Worm (Caenorhabditis elegans) whole organism, L3 larva: ENCODE measurements around the gene saeg-2.

Experiments used
- R02D3.7 ChIP-seq: fragments of 150-350 bp; optimal IDR thresholded peaks from 2 replicates; lab custom pipeline; 2014; ENCODE audit warnings: missing biosample characterization, missing genetic modification characterization
- ama-1 ChIP-seq: fragments of 150-350 bp; optimal IDR thresholded peaks from 2 replicates; lab custom pipeline; 2018
- ceh-16 ChIP-seq: sonication (generic microtip); optimal IDR thresholded peaks from 2 replicates; lab custom pipeline; 2017; ENCODE audit warnings: missing biosample characterization, missing genetic modification characterization
- ceh-82 ChIP-seq: fragments of 150-350 bp; optimal IDR thresholded peaks from 2 replicates; lab custom pipeline; 2014; ENCODE audit warnings: missing biosample characterization, missing genetic modification characterization
- ceh-9 ChIP-seq: sonication (generic microtip); optimal IDR thresholded peaks from 2 replicates; lab custom pipeline; 2018; ENCODE audit warnings: missing biosample characterization, missing genetic modification characterization
- daf-12 ChIP-seq: fragments of 150-350 bp; optimal IDR thresholded peaks from 2 replicates; lab custom pipeline; 2014; ENCODE audit warnings: missing biosample characterization, missing genetic modification reagents, missing genetic modification characterization
- egl-5 ChIP-seq: fragments of 150-350 bp; optimal IDR thresholded peaks from 2 replicates; lab custom pipeline; 2017; ENCODE audit warnings: missing biosample characterization, missing genetic modification reagents, missing genetic modification characterization, inconsistent platforms
- elt-2 ChIP-seq: sonication (generic microtip); optimal IDR thresholded peaks from 2 replicates; lab custom pipeline; 2016; ENCODE audit warnings: missing genetic modification reagents, mild to moderate bottlenecking, missing genetic modification characterization, missing compliant biosample characterization
- elt-3 ChIP-seq, 3 experiments: fragments of 150-350 bp in 1 of 3; sonication (generic microtip) in 2 of 3; optimal IDR thresholded peaks; 2 replicates in 2 of 3; 4 replicates in 1 of 3; lab custom pipeline; 2014 to 2017; ENCODE audit warnings: missing biosample characterization in 3 of 3, missing genetic modification characterization in 3 of 3
- eor-1 ChIP-seq, 2 experiments: fragments of 150-350 bp; optimal IDR thresholded peaks; 2 replicates each; lab custom pipeline; 2014 to 2018; ENCODE audit warnings: missing biosample characterization in 2 of 2, missing genetic modification characterization in 2 of 2
- fkh-10 ChIP-seq: sonication (generic microtip); optimal IDR thresholded peaks from 2 replicates; lab custom pipeline; 2017; ENCODE audit warnings: missing biosample characterization, missing genetic modification reagents, missing genetic modification characterization
- fkh-2 ChIP-seq: fragments of 150-350 bp; optimal IDR thresholded peaks from 2 replicates; lab custom pipeline; 2014; ENCODE audit warnings: missing biosample characterization, missing genetic modification reagents, missing genetic modification characterization
- fos-1 ChIP-seq: fragments of 150-350 bp; optimal IDR thresholded peaks from 2 replicates; lab custom pipeline; 2014; ENCODE audit warnings: missing biosample characterization, missing genetic modification characterization
- hmg-11 ChIP-seq: sonication (generic microtip); optimal IDR thresholded peaks from 2 replicates; lab custom pipeline; 2016; ENCODE audit warnings: missing genetic modification characterization, missing compliant biosample characterization
- jun-1 ChIP-seq: fragments of 150-350 bp; optimal IDR thresholded peaks from 2 replicates; lab custom pipeline; 2014; ENCODE audit warnings: missing biosample characterization, missing genetic modification reagents, missing genetic modification characterization
- lin-39 ChIP-seq: fragments of 150-350 bp; optimal IDR thresholded peaks from 2 replicates; lab custom pipeline; 2018; ENCODE audit warnings: missing biosample characterization, missing genetic modification reagents, missing genetic modification characterization
- lsy-12 ChIP-seq: sonication (generic microtip); optimal IDR thresholded peaks from 2 replicates; lab custom pipeline; 2016; ENCODE audit warnings: mild to moderate bottlenecking, missing genetic modification characterization, missing compliant biosample characterization
- mdl-1 ChIP-seq: fragments of 150-350 bp; optimal IDR thresholded peaks from 2 replicates; lab custom pipeline; 2014; ENCODE audit warnings: missing biosample characterization, missing genetic modification characterization
- mml-1 ChIP-seq: fragments of 150-350 bp; sonication (generic microtip); optimal IDR thresholded peaks from 3 replicates; lab custom pipeline; 2014; ENCODE audit warnings: missing biosample characterization, missing genetic modification characterization
- nfya-1 ChIP-seq: sonication (generic microtip); optimal IDR thresholded peaks from 2 replicates; lab custom pipeline; 2017; ENCODE audit warnings: missing genetic modification characterization, mild to moderate bottlenecking, missing compliant biosample characterization, antibody characterized with exemption, moderate library complexity; ENCODE audit not compliant: insufficient read depth
- nhr-12 ChIP-seq: fragments of 150-350 bp; optimal IDR thresholded peaks from 2 replicates; lab custom pipeline; 2014; ENCODE audit warnings: missing biosample characterization, missing genetic modification characterization
- nhr-23 ChIP-seq: fragments of 150-350 bp; optimal IDR thresholded peaks from 2 replicates; lab custom pipeline; 2014; ENCODE audit warnings: missing biosample characterization, missing genetic modification reagents, missing genetic modification characterization
- nhr-25 ChIP-seq: sonication (generic microtip); optimal IDR thresholded peaks from 2 replicates; lab custom pipeline; 2017; ENCODE audit warnings: missing biosample characterization, missing genetic modification characterization
- nhr-28 ChIP-seq: fragments of 150-350 bp; optimal IDR thresholded peaks from 2 replicates; lab custom pipeline; 2014; ENCODE audit warnings: missing biosample characterization, missing genetic modification characterization
- nhr-43 ChIP-seq: sonication (generic microtip); optimal IDR thresholded peaks from 2 replicates; lab custom pipeline; 2016; ENCODE audit warnings: mild to moderate bottlenecking, missing genetic modification characterization, missing compliant biosample characterization; ENCODE audit not compliant: poor library complexity, severe bottlenecking
- nhr-67 ChIP-seq: fragments of 150-350 bp; optimal IDR thresholded peaks from 2 replicates; lab custom pipeline; 2014; ENCODE audit warnings: missing biosample characterization, missing genetic modification characterization
- nhr-76 ChIP-seq: fragments of 150-350 bp; sonication (generic microtip); optimal IDR thresholded peaks from 5 replicates; lab custom pipeline; 2014; ENCODE audit warnings: missing biosample characterization, missing genetic modification characterization
- nhr-77 ChIP-seq: fragments of 150-350 bp; optimal IDR thresholded peaks from 2 replicates; lab custom pipeline; 2014; ENCODE audit warnings: missing biosample characterization, missing genetic modification characterization
- pha-4 ChIP-seq: fragments of 150-350 bp; optimal IDR thresholded peaks from 2 replicates; lab custom pipeline; 2014; ENCODE audit warnings: missing biosample characterization, missing genetic modification reagents, missing genetic modification characterization
- pqm-1 ChIP-seq: fragments of 150-350 bp; optimal IDR thresholded peaks from 2 replicates; lab custom pipeline; 2017; ENCODE audit warnings: missing biosample characterization, missing genetic modification characterization, inconsistent platforms
- sea-2 ChIP-seq: fragments of 150-350 bp; sonication (generic microtip); optimal IDR thresholded peaks from 4 replicates; lab custom pipeline; 2014; ENCODE audit warnings: missing biosample characterization, missing genetic modification reagents, missing genetic modification characterization
- snpc-4 ChIP-seq: fragments of 150-350 bp; optimal IDR thresholded peaks from 2 replicates; lab custom pipeline; 2014; ENCODE audit warnings: missing biosample characterization, missing genetic modification characterization
- unc-62 ChIP-seq: fragments of 150-350 bp; sonication (generic microtip); optimal IDR thresholded peaks from 4 replicates; lab custom pipeline; 2014; ENCODE audit warnings: missing biosample characterization, missing genetic modification reagents, missing genetic modification characterization
- ztf-11 ChIP-seq: fragments of 150-350 bp; optimal IDR thresholded peaks from 2 replicates; lab custom pipeline; 2014; ENCODE audit warnings: missing biosample characterization, missing genetic modification characterization

Gene saeg-2

DNA sequence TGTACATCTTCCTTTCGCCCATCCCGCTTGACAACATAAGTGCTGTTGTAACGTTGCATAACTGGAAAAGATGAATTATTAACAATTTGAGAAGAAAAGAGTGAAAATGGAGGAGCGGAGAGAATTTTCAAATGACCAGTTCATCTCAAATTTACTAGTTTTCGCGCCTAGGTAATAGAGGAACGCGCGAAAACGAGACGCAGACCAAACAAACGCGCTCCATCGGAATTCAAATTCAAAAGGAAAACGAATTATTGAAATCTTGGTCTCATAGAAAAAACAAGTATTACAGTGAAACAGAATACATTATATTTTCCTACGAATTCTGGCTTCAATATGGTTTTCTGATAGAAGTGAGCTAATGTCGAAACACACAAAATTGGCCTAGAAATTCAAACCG lies 12.0 kb upstream of the saeg-2 start (continued):
- TF ChIP-seq nhr-28 (tag; lab: Kevin White, UChicago): no peak
- TF ChIP-seq nhr-77 (tag; lab: Kevin White, UChicago): no peak
- TF ChIP-seq mml-1 (tag; lab: Kevin White, UChicago): no peak
- no peak for TF ChIP-seq sea-2 (GFP tag; lab: Kevin White, UChicago)
- TF ChIP-seq ztf-11 (tag; lab: Kevin White, UChicago): no peak

- TF ChIP-seq fos-1 (tag; lab: Kevin White, UChicago) (no peak), daf-12 (tag; lab: Kevin White, UChicago) (no peak), lin-39 (no peak), ceh-16 (tag; lab: Kevin White, UChicago) (no peak)
Measured at ce11 chrIII:9228722-9229121, 11.4 kb upstream of the saeg-2 start, which contains the start of gene rnr-1. TSS of gene rnr-1 (minus strand) at chrIII:9228798.

DNA sequence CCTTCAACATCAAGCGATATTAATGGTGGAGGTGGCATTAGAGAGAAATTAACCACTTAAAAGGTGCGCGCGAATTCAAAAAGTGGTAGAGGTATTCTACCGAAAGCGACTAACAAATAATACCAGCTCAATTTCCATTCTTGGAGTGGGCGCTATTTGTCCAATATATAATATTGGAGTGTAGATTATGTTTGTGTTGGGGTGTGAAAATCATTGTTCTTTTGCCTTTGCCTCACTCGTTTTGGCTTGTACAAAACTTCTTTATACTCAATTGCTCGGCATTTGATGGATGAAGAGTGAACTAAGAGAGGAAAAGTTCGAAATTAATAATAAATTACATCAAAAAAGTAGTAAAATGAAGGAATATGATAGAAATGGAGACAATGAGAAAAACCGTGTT lies 9.0 kb upstream of the saeg-2 start, which contains the start of gene T23G5.3:
Gene T23G5.3 (minus strand): TSS at position 101 of the 400 bp plus-strand sequence.
- TF ChIP-seq ceh-9 (tag; lab: Kevin White, UChicago): no peak
- no peak for TF ChIP-seq hmg-11
- TF ChIP-seq nhr-67 (tag; lab: Kevin White, UChicago): no peak
- TF ChIP-seq R02D3.7 (tag; lab: Kevin White, UChicago): no peak
- TF ChIP-seq nfya-1 (tag; lab: Kevin White, UChicago): no peak
- TF ChIP-seq nhr-28 (tag; lab: Kevin White, UChicago): no peak
- TF ChIP-seq unc-62 (GFP tag; lab: Kevin White, UChicago): no peak
- no peak for TF ChIP-seq nhr-12 (tag; lab: Kevin White, UChicago)
- TF ChIP-seq egl-5 (tag; lab: Kevin White, UChicago): no peak

DNA sequence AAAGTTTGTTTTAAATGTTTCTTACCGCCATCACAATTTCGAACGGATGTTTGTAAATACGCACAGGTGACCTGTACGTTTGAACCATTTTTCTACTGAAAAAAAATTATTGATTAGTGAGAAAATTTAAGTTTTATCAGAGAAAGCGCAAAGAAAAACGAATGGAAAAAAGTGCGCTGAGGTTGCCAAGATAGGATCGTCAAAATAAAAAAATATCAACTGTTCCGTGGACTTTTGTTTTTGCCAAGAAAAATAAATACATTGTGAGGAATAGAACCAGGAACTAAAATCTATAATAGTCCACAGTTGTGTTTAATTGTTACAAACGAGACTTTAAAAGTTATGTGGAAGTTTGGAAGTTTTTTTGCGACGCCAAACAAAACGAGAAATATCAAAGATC lies 3.9 kb upstream of the saeg-2 start, which contains the start of gene T23G5.2:
Gene T23G5.2 (minus strand): TSS at position 101 of the 400 bp plus-strand sequence.
- TF ChIP-seq nhr-23 (no peak), fkh-10 (GFP tag; lab: Kevin White, UChicago) (no peak), nhr-28 (tag; lab: Kevin White, UChicago) (no peak), R02D3.7 (tag; lab: Kevin White, UChicago) (no peak), pqm-1 (tag; lab: Kevin White, UChicago) (no peak), mdl-1 (tag; lab: Kevin White, UChicago) (no peak), pha-4 (tag; lab: Kevin White, UChicago) (no peak), lsy-12 (no peak)

DNA sequence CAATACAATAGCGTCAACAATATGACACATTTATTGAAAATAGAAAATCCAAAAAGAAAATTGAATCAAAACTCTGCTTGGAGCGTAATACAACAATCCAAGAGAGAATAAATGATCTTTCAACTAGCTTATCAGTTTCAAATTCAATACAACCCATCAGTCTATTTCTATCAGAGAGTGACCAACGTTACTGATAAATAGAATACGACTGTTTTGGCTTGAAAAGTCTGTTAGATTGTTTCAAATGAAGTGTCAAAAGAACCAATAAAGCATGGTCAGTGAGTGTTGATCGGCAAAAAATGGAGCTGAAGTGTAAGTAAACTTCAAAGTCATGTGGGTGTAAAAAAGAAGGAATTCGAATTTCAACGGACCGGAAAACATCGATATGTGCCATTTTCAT lies 2.5 kb upstream of the saeg-2 start:
- peak; percentile 11 for TF ChIP-seq pqm-1 (tag; lab: Kevin White, UChicago)
- no peak for TF ChIP-seq snpc-4
- no peak for TF ChIP-seq nhr-76 (tag; lab: Kevin White, UChicago)
- TF ChIP-seq nhr-43 (tag; lab: Kevin White, UChicago): no peak
- no peak for TF ChIP-seq eor-1 (tag; optimal IDR thresholded peaks at IDR 0.05; lab: Kevin White, UChicago)
- no peak for TF ChIP-seq ceh-9 (tag; lab: Kevin White, UChicago)
- TF ChIP-seq R02D3.7 (tag; lab: Kevin White, UChicago): no peak
- peak; percentile 2 for TF ChIP-seq pha-4 (tag; lab: Kevin White, UChicago)
- TF ChIP-seq nhr-67 (tag; lab: Kevin White, UChicago): no peak
- peak; percentile 42 for TF ChIP-seq elt-2 (tag; lab: Kevin White, UChicago)

DNA sequence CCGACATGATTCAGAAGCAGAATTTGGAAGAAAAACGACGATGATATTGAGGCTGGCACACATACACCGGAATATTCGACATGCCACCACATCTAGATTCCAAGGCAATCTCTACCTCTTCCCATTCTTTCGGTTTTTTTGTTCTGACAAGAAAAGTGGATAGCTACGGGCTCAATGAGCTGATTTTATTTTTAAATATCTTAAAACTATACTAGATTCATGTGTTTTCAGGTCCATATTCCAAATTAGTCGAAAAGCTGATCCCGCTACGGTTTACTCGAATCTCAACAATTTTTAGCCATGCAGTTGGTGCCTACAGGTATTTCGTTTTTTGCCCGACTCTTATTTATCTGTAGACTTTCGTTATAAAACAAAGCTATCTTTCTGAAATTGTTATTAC lies 2.5 kb downstream of the saeg-2 start, which contains the start of gene dat-1:
Gene dat-1 (plus strand): TSS at position 301 of the 400 bp plus-strand sequence.
- TF ChIP-seq nhr-23 (no peak), jun-1 (no peak), eor-1 (tag; optimal IDR thresholded peaks at IDR 0.05; lab: Kevin White, UChicago) (no peak), lin-39 (no peak), ama-1 (lab: Kevin White, UChicago) (no peak), nhr-67 (tag; lab: Kevin White, UChicago) (no peak), snpc-4 (no peak), elt-3 (tag; optimal IDR thresholded peaks at IDR 0.05; lab: Kevin White, UChicago) (no peak), egl-5 (tag; lab: Kevin White, UChicago) (no peak), nhr-25 (tag; lab: Kevin White, UChicago) (no peak), ztf-11 (tag; lab: Kevin White, UChicago) (no peak), nfya-1 (tag; lab: Kevin White, UChicago) (no peak), ceh-82 (tag; lab: Kevin White, UChicago) (no peak), fkh-10 (GFP tag; lab: Kevin White, UChicago) (no peak), fkh-2 (no peak)
